Worm (Caenorhabditis elegans) whole organism, L2 larva: Measurements from ENCODE around the gene msp-79.

Experiments used
- Y55F3AM.14 ChIP-seq: fragments of 200-800 bp; sonication (Bioruptor generic); optimal IDR thresholded peaks from 2 replicates; lab custom pipeline; 2018; ENCODE audit warnings: mild to moderate bottlenecking, missing genetic modification characterization, missing compliant biosample characterization
- ZK546.5 ChIP-seq: sonication (generic microtip); optimal IDR thresholded peaks from 2 replicates; lab custom pipeline; 2017; ENCODE audit warnings: missing biosample characterization, missing genetic modification characterization
- ama-1 ChIP-seq: fragments of 150-350 bp; optimal IDR thresholded peaks from 2 replicates; lab custom pipeline; 2018; ENCODE audit warnings: inconsistent platforms
- lsy-2 ChIP-seq, 2 experiments: fragments of 150-350 bp in 1 of 2; sonication (generic microtip) in 1 of 2; optimal IDR thresholded peaks; 2 replicates each; lab custom pipeline; 2014 to 2017; ENCODE audit warnings: missing biosample characterization in 2 of 2, missing genetic modification characterization in 2 of 2
- mab-5 ChIP-seq: fragments of 150-350 bp; optimal IDR thresholded peaks from 2 replicates; lab custom pipeline; 2014; ENCODE audit warnings: missing biosample characterization, missing genetic modification characterization
- nhr-11 ChIP-seq: fragments of 150-350 bp; optimal IDR thresholded peaks from 2 replicates; lab custom pipeline; 2014; ENCODE audit warnings: missing biosample characterization, missing genetic modification characterization

DNA sequence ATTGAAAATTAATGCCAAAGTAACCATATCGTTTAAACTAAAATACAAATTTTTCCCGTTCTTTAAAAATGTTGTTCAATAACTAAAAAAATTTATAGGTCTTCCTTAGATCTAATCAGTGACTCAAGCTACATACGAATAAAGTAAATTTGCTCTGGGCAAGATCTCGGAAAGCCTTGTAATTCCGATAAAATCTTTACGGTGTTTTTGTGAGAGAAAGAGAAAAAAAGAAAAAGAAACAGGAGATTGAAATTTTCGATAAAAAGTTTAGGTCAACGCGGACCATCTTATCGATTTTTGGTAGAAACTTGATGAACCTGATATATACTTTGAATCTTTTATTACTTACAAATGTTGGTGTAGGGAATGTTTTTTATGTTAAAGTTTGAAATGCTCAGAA lies 43.8 kb downstream of the msp-79 start:
- no peak for TF ChIP-seq lsy-2 (tag; optimal IDR thresholded peaks at IDR 0.05; lab: Kevin White, UChicago)
- no peak for TF ChIP-seq mab-5 (tag; lab: Kevin White, UChicago)
- no peak for TF ChIP-seq nhr-11 (tag; lab: Kevin White, UChicago)
- no peak for TF ChIP-seq Y55F3AM.14 (GFP tag; lab: Kevin White, UChicago)
- TF ChIP-seq ama-1 (lab: Kevin White, UChicago), result no peak
- TF ChIP-seq ZK546.5 (tag; lab: Kevin White, UChicago), result no peak
